Fruit fly (Drosophila melanogaster) S2 (cell line): ENCODE results near the gene CG5390.

Experiments
- CG8478 ChIP-seq: fragments of >200 bp; optimal IDR thresholded peaks from 2 replicates; lab custom pipeline; 2018
- CTCF ChIP-seq, 2 experiments: fragments of >200 bp; optimal IDR thresholded peaks; 2 replicates each; lab custom pipeline; 2018

dm6 chr2L:10292066-10292560 is 14.3 kb downstream of the CG5390 start, which contains the start of gene Ufd4:
- TF ChIP-seq CG8478 (lab: Kevin White, UChicago) (no peak), CTCF (optimal IDR thresholded peaks at IDR 0.05; lab: Kevin White, UChicago) (no peak)
